Worm (Caenorhabditis elegans) whole organism, late embryonic: ENCODE data around the gene F14B8.5.

Source experiments
- C08G9.2 ChIP-seq: sonication (generic microtip); optimal IDR thresholded peaks from 2 replicates; lab custom pipeline; 2016; ENCODE audit warnings: mild to moderate bottlenecking, missing genetic modification characterization, moderate library complexity, missing compliant biosample characterization
- C38D4.7 ChIP-seq: fragments of 200-800 bp; sonication (Bioruptor generic); optimal IDR thresholded peaks from 2 replicates; lab custom pipeline; 2018; ENCODE audit warnings: mild to moderate bottlenecking, missing genetic modification characterization, moderate library complexity, missing compliant biosample characterization
- F13H6.1 ChIP-seq: sonication (generic microtip); optimal IDR thresholded peaks from 2 replicates; lab custom pipeline; 2016; ENCODE audit warnings: missing genetic modification characterization, missing compliant biosample characterization
- T23F11.4 ChIP-seq: fragments of 200-800 bp; sonication (Bioruptor generic); optimal IDR thresholded peaks from 2 replicates; lab custom pipeline; 2018; ENCODE audit warnings: mild to moderate bottlenecking, missing genetic modification characterization, missing compliant biosample characterization
- Y22D7AL.16 ChIP-seq: sonication (generic microtip); optimal IDR thresholded peaks from 2 replicates; lab custom pipeline; 2016; ENCODE audit warnings: missing genetic modification characterization, missing compliant biosample characterization
- ama-1 ChIP-seq: fragments of 150-350 bp; optimal IDR thresholded peaks from 2 replicates; lab custom pipeline; 2014
- ceh-14 ChIP-seq: sonication (generic microtip); optimal IDR thresholded peaks from 2 replicates; lab custom pipeline; 2016; ENCODE audit warnings: missing genotype, missing genetic modification characterization, missing compliant biosample characterization
- ceh-18 ChIP-seq: sonication (generic microtip); optimal IDR thresholded peaks from 2 replicates; lab custom pipeline; 2016; ENCODE audit warnings: missing genetic modification characterization, missing compliant biosample characterization
- ceh-2 ChIP-seq: sonication (generic microtip); optimal IDR thresholded peaks from 2 replicates; lab custom pipeline; 2016; ENCODE audit warnings: missing genotype, missing genetic modification characterization, missing compliant biosample characterization
- ceh-30 ChIP-seq: fragments of 150-350 bp; optimal IDR thresholded peaks from 2 replicates; lab custom pipeline; 2014; ENCODE audit warnings: missing biosample characterization, missing genetic modification characterization
- ceh-34 ChIP-seq: sonication (generic microtip); optimal IDR thresholded peaks from 2 replicates; lab custom pipeline; 2016; ENCODE audit warnings: mild to moderate bottlenecking, missing genetic modification characterization, missing compliant biosample characterization
- ceh-45 ChIP-seq: fragments of 200-800 bp; sonication (Bioruptor generic); IDR thresholded peaks from 2 replicates; pipeline ENCODE4 v1.3.6; 2022; ENCODE audit warnings: missing genetic modification reagents, missing genetic modification characterization, missing compliant biosample characterization
- ceh-48 ChIP-seq: sonication (generic microtip); optimal IDR thresholded peaks from 2 replicates; lab custom pipeline; 2016; ENCODE audit warnings: missing genetic modification characterization, inconsistent platforms, missing compliant biosample characterization
- ceh-6 ChIP-seq: fragments of 200-800 bp; sonication (Bioruptor generic); optimal IDR thresholded peaks from 2 replicates; lab custom pipeline; 2018; ENCODE audit warnings: mild to moderate bottlenecking, missing genetic modification characterization, missing compliant biosample characterization
- che-1 ChIP-seq: sonication (generic microtip); optimal IDR thresholded peaks from 2 replicates; lab custom pipeline; 2016; ENCODE audit warnings: mild to moderate bottlenecking, missing genetic modification characterization, missing compliant biosample characterization
- dmd-4 ChIP-seq: sonication (generic microtip); optimal IDR thresholded peaks from 2 replicates; lab custom pipeline; 2016; ENCODE audit warnings: borderline replicate concordance, missing genetic modification characterization, missing compliant biosample characterization
- dve-1 ChIP-seq: sonication (generic microtip); optimal IDR thresholded peaks from 2 replicates; lab custom pipeline; 2017; ENCODE audit warnings: antibody characterized with exemption, mild to moderate bottlenecking, missing genetic modification characterization, missing compliant biosample characterization
- elt-4 ChIP-seq: sonication (generic microtip); optimal IDR thresholded peaks from 2 replicates; lab custom pipeline; 2016; ENCODE audit warnings: missing genetic modification characterization, missing compliant biosample characterization
- ets-4 ChIP-seq: sonication (generic microtip); optimal IDR thresholded peaks from 2 replicates; lab custom pipeline; 2016; ENCODE audit warnings: missing genetic modification characterization, missing compliant biosample characterization
- eyg-1 ChIP-seq: sonication (generic microtip); optimal IDR thresholded peaks from 2 replicates; lab custom pipeline; 2016; ENCODE audit warnings: missing genotype, missing genetic modification characterization, missing compliant biosample characterization
- fax-1 ChIP-seq: sonication (generic microtip); optimal IDR thresholded peaks from 2 replicates; lab custom pipeline; 2016; ENCODE audit warnings: missing genotype, missing genetic modification characterization, missing compliant biosample characterization
- fkh-10 ChIP-seq: fragments of 150-350 bp; optimal IDR thresholded peaks from 2 replicates; lab custom pipeline; 2014; ENCODE audit warnings: missing biosample characterization, missing genetic modification reagents, missing genetic modification characterization
- hlh-13 ChIP-seq: fragments of 200-800 bp; sonication (Bioruptor generic); optimal IDR thresholded peaks from 2 replicates; lab custom pipeline; 2018; ENCODE audit warnings: mild to moderate bottlenecking, missing genetic modification characterization, missing compliant biosample characterization
- hlh-15 ChIP-seq: sonication (generic microtip); optimal IDR thresholded peaks from 2 replicates; lab custom pipeline; 2016; ENCODE audit warnings: missing genetic modification characterization, missing compliant biosample characterization
- hlh-30 ChIP-seq: sonication (generic microtip); optimal IDR thresholded peaks from 2 replicates; lab custom pipeline; 2017; ENCODE audit warnings: antibody characterized with exemption, missing genetic modification characterization, missing compliant biosample characterization; ENCODE audit not compliant: insufficient read depth
- hlh-6 ChIP-seq: sonication (generic microtip); optimal IDR thresholded peaks from 2 replicates; lab custom pipeline; 2016; ENCODE audit warnings: missing genotype, missing genetic modification characterization, missing compliant biosample characterization
- mec-3 ChIP-seq: sonication (generic microtip); optimal IDR thresholded peaks from 2 replicates; lab custom pipeline; 2016; ENCODE audit warnings: borderline replicate concordance, missing genetic modification characterization, missing compliant biosample characterization
- nhr-11 ChIP-seq: fragments of 150-350 bp; optimal IDR thresholded peaks from 2 replicates; lab custom pipeline; 2014; ENCODE audit warnings: missing biosample characterization, missing genetic modification characterization
- nhr-232 ChIP-seq: sonication (generic microtip); optimal IDR thresholded peaks from 2 replicates; lab custom pipeline; 2016; ENCODE audit warnings: missing genetic modification characterization, missing compliant biosample characterization
- npax-4 ChIP-seq: sonication (generic microtip); optimal IDR thresholded peaks from 2 replicates; lab custom pipeline; 2016; ENCODE audit warnings: missing genetic modification characterization, missing compliant biosample characterization
- odd-2 ChIP-seq: sonication (generic microtip); optimal IDR thresholded peaks from 2 replicates; lab custom pipeline; 2017; ENCODE audit warnings: antibody characterized with exemption, mild to moderate bottlenecking, missing genetic modification characterization, missing compliant biosample characterization
- pag-3 ChIP-seq: sonication (generic microtip); optimal IDR thresholded peaks from 2 replicates; lab custom pipeline; 2016; ENCODE audit warnings: missing compliant biosample characterization, missing genetic modification characterization, borderline replicate concordance
- pat-9 ChIP-seq: fragments of 200-800 bp; sonication (Bioruptor generic); optimal IDR thresholded peaks from 2 replicates; lab custom pipeline; 2018; ENCODE audit warnings: mild to moderate bottlenecking, missing genetic modification characterization, moderate library complexity, missing compliant biosample characterization
- pax-1 ChIP-seq: fragments of 150-350 bp; optimal IDR thresholded peaks from 2 replicates; lab custom pipeline; 2014; ENCODE audit warnings: missing biosample characterization, missing genetic modification characterization
- pha-2 ChIP-seq: sonication (generic microtip); optimal IDR thresholded peaks from 2 replicates; lab custom pipeline; 2017; ENCODE audit warnings: mild to moderate bottlenecking, missing genetic modification characterization, missing compliant biosample characterization
- pqm-1 ChIP-seq: sonication (generic microtip); optimal IDR thresholded peaks from 2 replicates; lab custom pipeline; 2016; ENCODE audit warnings: missing genetic modification characterization, missing compliant biosample characterization
- pros-1 ChIP-seq: fragments of 150-350 bp; optimal IDR thresholded peaks from 2 replicates; lab custom pipeline; 2014; ENCODE audit warnings: missing biosample characterization, missing genetic modification reagents, missing genetic modification characterization
- ref-2 ChIP-seq: sonication (generic microtip); optimal IDR thresholded peaks from 2 replicates; lab custom pipeline; 2016; ENCODE audit warnings: missing genetic modification characterization, missing compliant biosample characterization
- rnt-1 ChIP-seq: sonication (generic microtip); optimal IDR thresholded peaks from 2 replicates; lab custom pipeline; 2016; ENCODE audit warnings: missing genetic modification characterization, missing compliant biosample characterization
- sdc-2 ChIP-seq: sonication (generic microtip); optimal IDR thresholded peaks from 2 replicates; lab custom pipeline; 2016; ENCODE audit warnings: missing genotype, missing genetic modification characterization, missing compliant biosample characterization
- syd-9 ChIP-seq: sonication (generic microtip); optimal IDR thresholded peaks from 2 replicates; lab custom pipeline; 2016; ENCODE audit warnings: mild to moderate bottlenecking, missing genetic modification characterization, moderate library complexity, missing compliant biosample characterization
- tbx-2 ChIP-seq: sonication (generic microtip); optimal IDR thresholded peaks from 2 replicates; lab custom pipeline; 2016; ENCODE audit warnings: missing genetic modification characterization, missing compliant biosample characterization
- tbx-7 ChIP-seq: sonication (generic microtip); optimal IDR thresholded peaks from 2 replicates; lab custom pipeline; 2016; ENCODE audit warnings: missing genotype, missing genetic modification characterization, missing compliant biosample characterization
- ttx-3 ChIP-seq: sonication (generic microtip); optimal IDR thresholded peaks from 2 replicates; lab custom pipeline; 2016; ENCODE audit warnings: missing genetic modification reagents, missing genetic modification characterization, missing compliant biosample characterization
- unc-3 ChIP-seq, 2 experiments: fragments of 200-800 bp in 1 of 2; sonication (Bioruptor generic) in 1 of 2; sonication (generic microtip) in 1 of 2; conservative IDR thresholded peaks in 1 of 2; optimal IDR thresholded peaks in 1 of 2; 2 replicates each; pipeline versions ENCODE4 v1.3.6 to Lab custom; 2016 to 2022; ENCODE audit warnings: missing compliant biosample characterization in 2 of 2, missing genetic modification characterization in 2 of 2, missing genetic modification reagents in 1 of 2
- unc-42 ChIP-seq: sonication (generic microtip); optimal IDR thresholded peaks from 2 replicates; lab custom pipeline; 2016; ENCODE audit warnings: missing genotype, missing genetic modification characterization, missing compliant biosample characterization
- unc-55 ChIP-seq: sonication (generic microtip); optimal IDR thresholded peaks from 2 replicates; lab custom pipeline; 2017; ENCODE audit warnings: missing biosample characterization, missing genetic modification reagents, missing genetic modification characterization
- zip-5 ChIP-seq: sonication (generic microtip); optimal IDR thresholded peaks from 2 replicates; lab custom pipeline; 2016; ENCODE audit warnings: missing genetic modification characterization, missing compliant biosample characterization

The F14B8.5 gene

DNA sequence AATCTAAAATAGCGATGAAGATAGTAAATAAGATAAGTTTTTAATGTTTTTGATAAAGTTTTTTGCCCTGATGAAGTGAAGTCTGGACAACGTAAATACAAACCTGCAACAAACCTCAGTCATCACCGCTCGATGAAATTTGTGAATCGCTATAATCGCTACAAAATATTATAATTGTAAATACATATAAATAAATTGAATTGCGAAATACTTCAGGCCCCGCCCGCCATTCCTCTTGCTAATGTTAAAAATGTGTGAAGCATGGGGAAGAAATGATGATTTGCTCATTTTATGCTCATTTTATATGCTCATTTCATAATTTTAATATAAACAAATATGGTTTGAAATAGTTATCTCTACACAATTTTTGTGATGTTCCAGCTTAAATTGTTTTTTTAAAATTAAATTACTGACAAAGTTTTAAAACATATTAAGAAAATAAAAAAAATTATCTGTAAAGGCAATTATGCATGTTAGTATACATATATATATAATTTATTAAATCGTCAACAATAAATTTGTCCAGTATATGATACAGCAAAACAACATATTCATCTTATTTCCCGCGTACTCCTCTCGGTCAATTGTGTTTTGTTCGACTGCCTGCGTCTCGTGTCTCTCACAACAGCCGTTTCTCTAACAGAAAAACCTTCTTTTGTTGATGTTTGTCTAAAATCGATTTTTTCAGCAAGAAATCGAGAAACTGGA is 24.3 kb downstream of the F14B8.5 start, which contains the start of gene sid-5:
sid-5 (plus strand) TSS at position 658 of the 708 bp plus-strand sequence.
- TF ChIP-seq ama-1 (lab: Kevin White, UChicago) (no peak), odd-2 (tag; lab: Kevin White, UChicago) (no peak), fkh-10 (GFP tag; lab: Kevin White, UChicago) (no peak), ceh-48 (tag; lab: Kevin White, UChicago) (no peak), F13H6.1 (tag; lab: Kevin White, UChicago) (no peak), pax-1 (tag; lab: Kevin White, UChicago) (no peak), tbx-2 (no peak), tbx-7 (tag; lab: Kevin White, UChicago) (no peak), ets-4 (no peak), ceh-18 (tag; lab: Kevin White, UChicago) (no peak), zip-5 (tag; lab: Kevin White, UChicago) (no peak), mec-3 (tag; lab: Kevin White, UChicago) (no peak)

DNA sequence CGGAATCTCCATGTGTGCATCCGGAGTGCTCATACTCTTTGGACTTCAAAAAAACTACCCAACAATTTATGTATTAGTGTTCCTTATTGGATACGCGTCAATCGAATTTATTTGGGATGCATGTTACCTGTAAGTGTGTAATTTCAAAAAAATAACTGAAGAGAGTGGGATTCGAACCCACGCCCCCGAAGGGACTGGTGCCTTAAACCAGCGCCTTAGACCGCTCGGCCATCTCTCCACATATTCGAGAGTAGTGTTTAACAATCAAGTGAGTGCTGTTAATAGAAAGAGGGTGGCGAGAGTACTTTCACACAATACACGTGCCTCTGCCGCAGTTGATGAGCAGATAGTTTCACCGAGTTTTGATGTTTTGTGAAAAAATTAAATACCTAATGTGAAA is 25.5 kb downstream of the F14B8.5 start:
- no peak for TF ChIP-seq unc-42 (tag; lab: Kevin White, UChicago)
- TF ChIP-seq dve-1 (tag; lab: Kevin White, UChicago), result peak; percentile 31
- TF ChIP-seq che-1, result peak; percentile 68
- TF ChIP-seq pros-1, result no peak
- no peak for TF ChIP-seq F13H6.1 (tag; lab: Kevin White, UChicago)
- TF ChIP-seq pag-3 (tag; lab: Kevin White, UChicago), result peak; percentile 25
- TF ChIP-seq odd-2 (tag; lab: Kevin White, UChicago), result no peak
- TF ChIP-seq eyg-1 (tag; lab: Kevin White, UChicago), result no peak
- TF ChIP-seq sdc-2 (tag; lab: Kevin White, UChicago), result peak; percentile 64
- peak; percentile 36 for TF ChIP-seq ceh-34
- peak; percentile 64 for TF ChIP-seq pqm-1
- TF ChIP-seq npax-4 (tag; lab: Kevin White, UChicago), result peak; percentile 38
- TF ChIP-seq hlh-15, result peak; percentile 33
- TF ChIP-seq Y22D7AL.16 (tag; lab: Kevin White, UChicago), result peak; percentile 48
- TF ChIP-seq hlh-30 (tag; lab: Kevin White, UChicago), result no peak
- peak; percentile 10 for TF ChIP-seq T23F11.4 (GFP tag; lab: Kevin White, UChicago)
- TF ChIP-seq unc-3 (GFP tag; conservative IDR thresholded peaks at IDR 0.05; lab: Robert Waterston, UW), result peak; percentile 73
- peak; percentile 60 for TF ChIP-seq unc-3 (tag; optimal IDR thresholded peaks at IDR 0.05; lab: Kevin White, UChicago)
- TF ChIP-seq unc-55 (GFP tag; lab: Kevin White, UChicago), result no peak
- TF ChIP-seq nhr-11 (tag; lab: Kevin White, UChicago), result no peak
- no peak for TF ChIP-seq zip-5 (tag; lab: Kevin White, UChicago)
- TF ChIP-seq pat-9 (tag; lab: Kevin White, UChicago), result peak; percentile 68
- TF ChIP-seq C38D4.7 (GFP tag; lab: Kevin White, UChicago), result peak; percentile 58
- TF ChIP-seq ceh-45 (GFP tag; lab: Robert Waterston, UW), result 0 out of 2 replicates have a peak, but pooled peaks have one; percentile 56
- no peak for TF ChIP-seq hlh-13 (GFP tag; lab: Kevin White, UChicago)
- TF ChIP-seq ceh-2, result peak; percentile 39
- peak; percentile 50 for TF ChIP-seq nhr-232
- peak; percentile 57 for TF ChIP-seq fax-1
- no peak for TF ChIP-seq dmd-4
- peak; percentile 50 for TF ChIP-seq ttx-3 (tag; lab: Kevin White, UChicago)
- TF ChIP-seq ref-2 (tag; lab: Kevin White, UChicago), result peak; percentile 41
- peak; percentile 47 for TF ChIP-seq rnt-1
- no peak for TF ChIP-seq fkh-10 (GFP tag; lab: Kevin White, UChicago)
- TF ChIP-seq pax-1 (tag; lab: Kevin White, UChicago), result no peak
- TF ChIP-seq hlh-6 (tag; lab: Kevin White, UChicago), result peak; percentile 79
- TF ChIP-seq elt-4 (tag; lab: Kevin White, UChicago), result no peak
- peak; percentile 46 for TF ChIP-seq ceh-48 (tag; lab: Kevin White, UChicago)
- peak; percentile 73 for TF ChIP-seq syd-9 (tag; lab: Kevin White, UChicago)
- peak; percentile 75 for TF ChIP-seq ceh-6 (GFP tag; lab: Kevin White, UChicago)
- peak; percentile 8 for TF ChIP-seq ceh-30 (tag; lab: Kevin White, UChicago)
- no peak for TF ChIP-seq C08G9.2 (tag; lab: Kevin White, UChicago)
- TF ChIP-seq mec-3 (tag; lab: Kevin White, UChicago), result no peak
- peak; percentile 65 for TF ChIP-seq ceh-14
- TF ChIP-seq pha-2, result peak; percentile 55
- peak; percentile 33 for TF ChIP-seq ceh-18 (tag; lab: Kevin White, UChicago)
